Fruit fly (Drosophila melanogaster) whole organism, embryonic: ENCODE data around the gene PolA1.

Experiments used
- B-H1 ChIP-seq: fragments of 200-800 bp; sonication (Bioruptor generic); IDR thresholded peaks from 3 replicates; pipeline ENCODE4 v1.3.6; 2022; ENCODE audit warnings: missing biosample characterization, missing genetic modification characterization
- Bgb ChIP-seq: fragments of 200-800 bp; sonication (Bioruptor generic); IDR thresholded peaks from 2 replicates; pipeline ENCODE4 v1.3.6; 2022; ENCODE audit warnings: missing biosample characterization, missing genetic modification characterization; ENCODE audit not compliant: partially characterized antibody
- CG10979 ChIP-seq: fragments of 200-800 bp; sonication (Bioruptor generic); optimal IDR thresholded peaks from 2 replicates; lab custom pipeline; 2018; ENCODE audit warnings: missing biosample characterization, mild to moderate bottlenecking, missing genetic modification characterization, moderate library complexity
- CG12299 ChIP-seq: fragments of 200-800 bp; sonication (Bioruptor generic); optimal IDR thresholded peaks from 2 replicates; lab custom pipeline; 2018; ENCODE audit warnings: missing biosample characterization, mild to moderate bottlenecking, missing genetic modification characterization
- CG12769 ChIP-seq: fragments of 200-800 bp; sonication (Bioruptor generic); optimal IDR thresholded peaks from 2 replicates; lab custom pipeline; 2019; ENCODE audit warnings: missing biosample characterization, mild to moderate bottlenecking, missing genetic modification characterization, moderate library complexity
- CG13424 ChIP-seq: fragments of 200-800 bp; sonication (Bioruptor generic); optimal IDR thresholded peaks from 2 replicates; lab custom pipeline; 2019; ENCODE audit warnings: missing biosample characterization, mild to moderate bottlenecking, missing genetic modification characterization, moderate library complexity
- CG14710 ChIP-seq: fragments of 200-800 bp; sonication (Bioruptor generic); optimal IDR thresholded peaks from 3 replicates; lab custom pipeline; 2019; ENCODE audit warnings: missing biosample characterization, mild to moderate bottlenecking, missing genetic modification characterization, moderate library complexity
- CG14965 ChIP-seq: fragments of 200-800 bp; sonication (Bioruptor generic); optimal IDR thresholded peaks from 2 replicates; lab custom pipeline; 2016; ENCODE audit warnings: missing biosample characterization, missing genetic modification characterization, borderline replicate concordance
- CG17361 ChIP-seq: fragments of 200-800 bp; sonication (Bioruptor generic); IDR thresholded peaks from 3 replicates; pipeline ENCODE4 v1.3.6; 2022; ENCODE audit warnings: missing biosample characterization, missing genetic modification characterization
- CG30403 ChIP-seq: fragments of 200-800 bp; sonication (Bioruptor generic); optimal IDR thresholded peaks from 3 replicates; lab custom pipeline; 2016; ENCODE audit warnings: missing biosample characterization, missing genetic modification characterization
- CG31224 ChIP-seq: fragments of 200-800 bp; sonication (Bioruptor generic); IDR thresholded peaks from 2 replicates; pipeline ENCODE4 v1.3.6; 2022; ENCODE audit warnings: missing biosample characterization, missing genetic modification characterization
- CG34224 ChIP-seq: fragments of 200-800 bp; sonication (Bioruptor generic); IDR thresholded peaks from 3 replicates; pipeline ENCODE4 v1.3.6; 2022; ENCODE audit warnings: missing biosample characterization, missing genetic modification characterization; ENCODE audit not compliant: partially characterized antibody
- CG3847 ChIP-seq: fragments of 200-800 bp; sonication (Bioruptor generic); IDR thresholded peaks from 2 replicates; pipeline ENCODE4 v1.3.6; 2022; ENCODE audit warnings: missing biosample characterization, missing genetic modification characterization
- CG42726 ChIP-seq: fragments of 200-800 bp; sonication (Bioruptor generic); IDR thresholded peaks from 2 replicates; pipeline ENCODE4 v1.3.6; 2022; ENCODE audit warnings: missing biosample characterization, missing genetic modification characterization; ENCODE audit not compliant: partially characterized antibody
- CG4707 ChIP-seq: fragments of 200-800 bp; sonication (Bioruptor generic); optimal IDR thresholded peaks from 2 replicates; lab custom pipeline; 2018; ENCODE audit warnings: missing biosample characterization, mild to moderate bottlenecking, missing genetic modification characterization, moderate library complexity
- CG4854 ChIP-seq: fragments of 200-800 bp; sonication (Bioruptor generic); optimal IDR thresholded peaks from 2 replicates; lab custom pipeline; 2016; ENCODE audit warnings: missing biosample characterization, missing genetic modification characterization, inconsistent platforms
- CG7556 ChIP-seq: fragments of 200-800 bp; sonication (Bioruptor generic); optimal IDR thresholded peaks from 2 replicates; lab custom pipeline; 2017; ENCODE audit warnings: missing biosample characterization, mild to moderate bottlenecking, missing genetic modification characterization
- CG8478 ChIP-seq: fragments of >200 bp; optimal IDR thresholded peaks from 2 replicates; lab custom pipeline; 2018
- CTCF ChIP-seq: fragments of 200-800 bp; sonication (Bioruptor generic); optimal IDR thresholded peaks from 2 replicates; lab custom pipeline; 2017; ENCODE audit warnings: missing biosample characterization, mild to moderate bottlenecking, missing genetic modification characterization, moderate library complexity
- Dip2 ChIP-seq: fragments of 200-800 bp; sonication (Bioruptor generic); IDR thresholded peaks from 2 replicates; pipeline ENCODE4 v1.3.6; 2022; ENCODE audit warnings: missing biosample characterization, missing genetic modification characterization
- Dll ChIP-seq: fragments of 200-800 bp; sonication (Bioruptor generic); IDR thresholded peaks from 4 replicates; pipeline ENCODE4 v1.3.6; 2022; ENCODE audit warnings: missing biosample characterization, missing genetic modification characterization; ENCODE audit not compliant: partially characterized antibody
- Drgx ChIP-seq: fragments of 200-800 bp; sonication (Bioruptor generic); IDR thresholded peaks from 2 replicates; pipeline ENCODE4 v1.3.6; 2022; ENCODE audit warnings: missing biosample characterization, missing genetic modification characterization
- E2f2 ChIP-seq: fragments of 200-800 bp; sonication (Bioruptor generic); IDR thresholded peaks from 2 replicates; pipeline ENCODE4 v1.3.6; 2022; ENCODE audit warnings: missing biosample characterization, missing genetic modification characterization
- Gug ChIP-seq: fragments of 200-800 bp; sonication (Bioruptor generic); IDR thresholded peaks from 4 replicates; pipeline ENCODE4 v1.3.6; 2022; ENCODE audit warnings: missing biosample characterization, missing genetic modification characterization
- Lhr ChIP-seq: fragments of 200-800 bp; sonication (Bioruptor generic); optimal IDR thresholded peaks from 3 replicates; lab custom pipeline; 2017; ENCODE audit warnings: mild to moderate bottlenecking, missing biosample characterization, missing genetic modification reagents, missing genetic modification characterization
- MBD-R2 ChIP-seq: fragments of 200-800 bp; sonication (Bioruptor generic); IDR thresholded peaks from 2 replicates; pipeline ENCODE4 v1.3.6; 2022; ENCODE audit warnings: missing biosample characterization, missing genetic modification characterization
- Max ChIP-seq: fragments of 200-800 bp; sonication (Bioruptor generic); optimal IDR thresholded peaks from 2 replicates; lab custom pipeline; 2016; ENCODE audit warnings: missing biosample characterization, mild to moderate bottlenecking, missing genetic modification characterization
- Meics ChIP-seq: fragments of 200-800 bp; sonication (Bioruptor generic); optimal IDR thresholded peaks from 2 replicates; lab custom pipeline; 2017; ENCODE audit warnings: missing biosample characterization, mild to moderate bottlenecking, missing genetic modification characterization
- NfI ChIP-seq: fragments of 200-800 bp; sonication (Bioruptor generic); optimal IDR thresholded peaks from 3 replicates; lab custom pipeline; 2018; ENCODE audit warnings: missing biosample characterization, mild to moderate bottlenecking, missing genetic modification characterization, moderate library complexity
- Oli ChIP-seq: fragments of 200-800 bp; sonication (Bioruptor generic); optimal IDR thresholded peaks from 2 replicates; lab custom pipeline; 2018; ENCODE audit warnings: missing biosample characterization, mild to moderate bottlenecking, missing genetic modification characterization, moderate library complexity
- Pdp1 ChIP-seq, 2 experiments: fragments of 200-800 bp; sonication (Bioruptor generic); optimal IDR thresholded peaks; 3 replicates each; lab custom pipeline; 2016; ENCODE audit warnings: missing biosample characterization in 2 of 2, missing genetic modification characterization in 2 of 2, mild to moderate bottlenecking in 1 of 2, moderate library complexity in 1 of 2
- Poxn ChIP-seq: fragments of 200-800 bp; sonication (Bioruptor generic); IDR thresholded peaks from 2 replicates; pipeline ENCODE4 v1.3.6; 2022; ENCODE audit warnings: missing biosample characterization, missing genetic modification characterization
- amos ChIP-seq: fragments of 200-800 bp; sonication (Bioruptor generic); IDR thresholded peaks from 2 replicates; pipeline ENCODE4 v1.3.6; 2022; ENCODE audit warnings: missing biosample characterization, missing genetic modification characterization; ENCODE audit not compliant: partially characterized antibody
- gfzf ChIP-seq: fragments of 200-800 bp; sonication (Bioruptor generic); optimal IDR thresholded peaks from 2 replicates; lab custom pipeline; 2016; ENCODE audit warnings: missing biosample characterization, mild to moderate bottlenecking, missing genetic modification characterization, moderate library complexity
- ind ChIP-seq: fragments of 200-800 bp; sonication (Bioruptor generic); optimal IDR thresholded peaks from 3 replicates; lab custom pipeline; 2016; ENCODE audit warnings: missing biosample characterization, missing genetic modification characterization
- knrl ChIP-seq: fragments of 200-800 bp; sonication (Bioruptor generic); IDR thresholded peaks from 3 replicates; pipeline ENCODE4 v1.3.6; 2022; ENCODE audit warnings: missing biosample characterization, missing genetic modification characterization; ENCODE audit not compliant: partially characterized antibody
- lab ChIP-seq: fragments of 200-800 bp; sonication (Bioruptor generic); optimal IDR thresholded peaks from 3 replicates; lab custom pipeline; 2017; ENCODE audit warnings: missing biosample characterization, missing genetic modification characterization, mild to moderate bottlenecking, moderate library complexity, missing genetic modification reagents
- lmd ChIP-seq: fragments of 200-800 bp; sonication (Bioruptor generic); IDR thresholded peaks from 2 replicates; pipeline ENCODE4 v1.3.6; 2022; ENCODE audit warnings: missing biosample characterization, missing genetic modification characterization
- lola ChIP-seq, 3 experiments: fragments of >200 bp in 2 of 3; fragments of 200-800 bp in 1 of 3; sonication (Bioruptor generic) in 1 of 3; optimal IDR thresholded peaks; 2 replicates each; lab custom pipeline; 2017 to 2019; ENCODE audit warnings: missing biosample characterization in 3 of 3, missing genetic modification characterization in 3 of 3, mild to moderate bottlenecking in 1 of 3, moderate library complexity in 1 of 3
- lov ChIP-seq, 2 experiments: fragments of 200-800 bp in 1 of 2; fragments of >200 bp in 1 of 2; sonication (Bioruptor generic) in 1 of 2; IDR thresholded peaks in 1 of 2; optimal IDR thresholded peaks in 1 of 2; 2 replicates in 1 of 2; 3 replicates in 1 of 2; pipeline versions ENCODE4 v1.3.6 to Lab custom; 2017 to 2022; ENCODE audit warnings: missing biosample characterization in 1 of 2, missing genetic modification characterization in 1 of 2
- nom ChIP-seq: fragments of 200-800 bp; sonication (Bioruptor generic); optimal IDR thresholded peaks from 2 replicates; lab custom pipeline; 2017; ENCODE audit warnings: missing biosample characterization, missing genetic modification characterization, mild to moderate bottlenecking, moderate library complexity, missing genetic modification reagents
- oc ChIP-seq: fragments of 200-800 bp; sonication (Bioruptor generic); optimal IDR thresholded peaks from 2 replicates; lab custom pipeline; 2018; ENCODE audit warnings: missing biosample characterization, mild to moderate bottlenecking, missing genetic modification characterization, moderate library complexity
- pzg ChIP-seq: fragments of 200-800 bp; sonication (Bioruptor generic); optimal IDR thresholded peaks from 3 replicates; lab custom pipeline; 2018; ENCODE audit warnings: missing biosample characterization, mild to moderate bottlenecking, missing genetic modification characterization, moderate library complexity
- rib ChIP-seq: fragments of 200-800 bp; sonication (Bioruptor generic); IDR thresholded peaks from 2 replicates; pipeline ENCODE4 v1.3.6; 2022; ENCODE audit warnings: missing biosample characterization, missing genetic modification characterization
- salm ChIP-seq: fragments of 200-800 bp; sonication (Bioruptor generic); optimal IDR thresholded peaks from 2 replicates; lab custom pipeline; 2018; ENCODE audit warnings: missing biosample characterization, mild to moderate bottlenecking, missing genetic modification characterization
- sens ChIP-seq: fragments of 200-800 bp; sonication (Bioruptor generic); peaks from one replicate; lab custom pipeline; 2016; ENCODE audit warnings: missing biosample characterization, missing genetic modification characterization
- shn ChIP-seq: fragments of 200-800 bp; sonication (Bioruptor generic); optimal IDR thresholded peaks from 3 replicates; lab custom pipeline; 2016; ENCODE audit warnings: missing biosample characterization, missing genetic modification characterization
- trem ChIP-seq: fragments of 200-800 bp; optimal IDR thresholded peaks from 3 replicates; lab custom pipeline; 2019; ENCODE audit warnings: missing biosample characterization, mild to moderate bottlenecking, missing genetic modification characterization, moderate library complexity
- zen ChIP-seq: fragments of 200-800 bp; sonication (Bioruptor generic); optimal IDR thresholded peaks from 3 replicates; lab custom pipeline; 2018; ENCODE audit warnings: missing biosample characterization, mild to moderate bottlenecking, missing genetic modification characterization, moderate library complexity
- zfh1 ChIP-seq: fragments of 200-800 bp; sonication (Bioruptor generic); IDR thresholded peaks from 3 replicates; pipeline ENCODE4 v1.3.6; 2022; ENCODE audit warnings: missing biosample characterization, missing genetic modification characterization

The PolA1 gene

dm6 chr3R:21671636-21672035, at the start of gene PolA1:
TSS of gene PolA1 (minus strand) at chr3R:21671750.
- peak; percentile 95 for TF ChIP-seq amos
- peak in 1 of 2 experiments; percentile 33 for TF ChIP-seq Pdp1 (GFP tag; optimal IDR thresholded peaks at IDR 0.05; lab: Kevin White, UChicago)
- TF ChIP-seq Gug (GFP tag; lab: Robert Waterston, UW): peak; percentile 42; the same call in 1 of the 4 replicates
- TF ChIP-seq lov (optimal IDR thresholded peaks at IDR 0.05; lab: Kevin White, UChicago): no peak
- TF ChIP-seq lov (GFP tag; IDR thresholded peaks at IDR 0.05; lab: Robert Waterston, UW): no peak
- TF ChIP-seq CG3847 (GFP tag; lab: Robert Waterston, UW): peak; percentile 71
- TF ChIP-seq CG30403 (GFP tag; lab: Kevin White, UChicago): peak; percentile 60
- TF ChIP-seq CG7556: no peak
- TF ChIP-seq nom (GFP tag; lab: Kevin White, UChicago): no peak
- 0 out of 2 replicates have a peak, but pooled peaks have one; percentile 16 for TF ChIP-seq rib (GFP tag; lab: Robert Waterston, UW)
- no peak for TF ChIP-seq shn (GFP tag; lab: Kevin White, UChicago)
- TF ChIP-seq CG12769: peak; percentile 65
- peak; percentile 90 for TF ChIP-seq pzg (GFP tag; lab: Kevin White, UChicago)
- TF ChIP-seq Dip2: no peak
- no peak for TF ChIP-seq Max (GFP tag; lab: Kevin White, UChicago)
- no peak for TF ChIP-seq Meics
- TF ChIP-seq zen: peak; percentile 50
- peak; percentile 55; the same call in 2 of the 3 replicates for TF ChIP-seq CG17361 (GFP tag; lab: Robert Waterston, UW)
- TF ChIP-seq gfzf (GFP tag; lab: Kevin White, UChicago): peak; percentile 46
- peak in 1 of 3 experiments; percentile 11 for TF ChIP-seq lola (GFP tag; optimal IDR thresholded peaks at IDR 0.05; lab: Kevin White, UChicago)
- no peak for TF ChIP-seq CG4854 (GFP tag; lab: Kevin White, UChicago)
- no peak for TF ChIP-seq CG8478
- TF ChIP-seq ind (GFP tag; lab: Kevin White, UChicago): peak; percentile 32
- TF ChIP-seq CG34224: peak; percentile 97
- TF ChIP-seq CG4707 (GFP tag; lab: Kevin White, UChicago): no peak
- TF ChIP-seq lmd (GFP tag; lab: Robert Waterston, UW): no peak
- no peak for TF ChIP-seq zfh1 (GFP tag; lab: Robert Waterston, UW)
- TF ChIP-seq Dll (GFP tag; lab: Robert Waterston, UW): peak; percentile 99
- no peak for TF ChIP-seq CTCF (GFP tag; lab: Kevin White, UChicago)
- no peak for TF ChIP-seq oc (tag; lab: Kevin White, UChicago)
- no peak for TF ChIP-seq Poxn (GFP tag; lab: Robert Waterston, UW)
- peak; percentile 21; the same call in 1 of the 3 replicates for TF ChIP-seq B-H1 (GFP tag; lab: Robert Waterston, UW)
- peak; percentile 90 for TF ChIP-seq sens (GFP tag; lab: Kevin White, UChicago)
- peak; percentile 73 for TF ChIP-seq MBD-R2 (GFP tag; lab: Robert Waterston, UW)
- TF ChIP-seq CG12299 (tag; lab: Kevin White, UChicago): no peak
- TF ChIP-seq CG14965 (GFP tag; lab: Kevin White, UChicago): no peak
- TF ChIP-seq CG42726 (GFP tag; lab: Robert Waterston, UW): peak; percentile 86
- TF ChIP-seq trem (tag; lab: Kevin White, UChicago): peak; percentile 95
- TF ChIP-seq Bgb: peak; percentile 95
- no peak for TF ChIP-seq Oli (tag; lab: Kevin White, UChicago)
- peak; percentile 27; the same call in 1 of the 2 replicates for TF ChIP-seq CG31224 (GFP tag; lab: Robert Waterston, UW)
- peak; percentile 98 for TF ChIP-seq knrl (GFP tag; lab: Robert Waterston, UW)
- TF ChIP-seq Lhr: peak; percentile 40
- TF ChIP-seq CG14710 (tag; lab: Kevin White, UChicago): peak; percentile 74
- TF ChIP-seq E2f2: peak; percentile 93
- TF ChIP-seq CG10979 (tag; lab: Kevin White, UChicago): no peak
- TF ChIP-seq salm (tag; lab: Kevin White, UChicago): no peak
- TF ChIP-seq NfI (GFP tag; lab: Kevin White, UChicago): no peak
- TF ChIP-seq Drgx: no peak
- TF ChIP-seq lab: no peak
- peak; percentile 5 for TF ChIP-seq CG13424 (tag; lab: Kevin White, UChicago)
